Worm (Caenorhabditis elegans) whole organism, L4 larva: ENCODE measurements around the gene rnf-121.

Experiments used
- D1046.2 ChIP-seq: fragments of 200-800 bp; sonication (Bioruptor generic); IDR thresholded peaks from 2 replicates; pipeline ENCODE4 v1.3.6; 2022; ENCODE audit warnings: missing genetic modification characterization, missing compliant biosample characterization
- T20F7.1 ChIP-seq: fragments of 200-800 bp; sonication (Bioruptor generic); optimal IDR thresholded peaks from 2 replicates; lab custom pipeline; 2018; ENCODE audit warnings: mild to moderate bottlenecking, missing genetic modification characterization, missing compliant biosample characterization
- T26A8.4 ChIP-seq: fragments of 200-800 bp; sonication (Bioruptor generic); IDR thresholded peaks from 2 replicates; pipeline ENCODE4 v1.3.6; 2022; ENCODE audit warnings: missing genetic modification characterization, missing compliant biosample characterization
- Y5F2A.4 ChIP-seq: fragments of 200-800 bp; sonication (Bioruptor generic); optimal IDR thresholded peaks from 2 replicates; lab custom pipeline; 2018; ENCODE audit warnings: mild to moderate bottlenecking, missing genetic modification characterization, missing compliant biosample characterization
- ZK546.5 ChIP-seq, 2 experiments: sonication (generic microtip); optimal IDR thresholded peaks; 2 replicates each; lab custom pipeline; 2017; ENCODE audit warnings: missing biosample characterization in 2 of 2, missing genetic modification characterization in 2 of 2
- arid-1 ChIP-seq: fragments of 200-800 bp; sonication (Bioruptor generic); conservative IDR thresholded peaks from 2 replicates; pipeline ENCODE4 v1.3.6; 2022; ENCODE audit warnings: missing genetic modification reagents, missing genetic modification characterization, missing compliant biosample characterization
- ceh-44 ChIP-seq: fragments of 200-800 bp; sonication (Bioruptor generic); IDR thresholded peaks from 2 replicates; pipeline ENCODE4 v1.3.6; 2022; ENCODE audit warnings: missing genetic modification reagents, missing genetic modification characterization, missing compliant biosample characterization
- ceh-62 ChIP-seq: sonication (generic microtip); optimal IDR thresholded peaks from 2 replicates; lab custom pipeline; 2017; ENCODE audit warnings: missing biosample characterization, missing genetic modification characterization
- ces-1 ChIP-seq: fragments of 150-350 bp; sonication (generic microtip); optimal IDR thresholded peaks from 4 replicates; lab custom pipeline; 2014; ENCODE audit warnings: missing biosample characterization, missing genetic modification reagents, missing genetic modification characterization
- cey-2 ChIP-seq: sonication (generic microtip); optimal IDR thresholded peaks from 3 replicates; lab custom pipeline; 2017; ENCODE audit warnings: missing genetic modification characterization, mild to moderate bottlenecking, missing compliant biosample characterization, antibody characterized with exemption, borderline replicate concordance; ENCODE audit not compliant: insufficient read depth
- dmd-9 ChIP-seq: fragments of 200-800 bp; sonication (Bioruptor generic); IDR thresholded peaks from 2 replicates; pipeline ENCODE4 v1.3.6; 2022; ENCODE audit warnings: missing genetic modification reagents, missing genetic modification characterization, missing compliant biosample characterization
- dpl-1 ChIP-seq: fragments of 150-350 bp; optimal IDR thresholded peaks from 2 replicates; lab custom pipeline; 2014; ENCODE audit warnings: missing biosample characterization, missing genetic modification reagents, missing genetic modification characterization
- fkh-10 ChIP-seq: fragments of 150-350 bp; optimal IDR thresholded peaks from 2 replicates; lab custom pipeline; 2014; ENCODE audit warnings: missing biosample characterization, missing genetic modification reagents, missing genetic modification characterization
- gei-8 ChIP-seq: fragments of 200-800 bp; sonication (Bioruptor generic); optimal IDR thresholded peaks from 2 replicates; lab custom pipeline; 2018; ENCODE audit warnings: mild to moderate bottlenecking, missing genetic modification characterization, missing compliant biosample characterization
- hif-1 ChIP-seq, 2 experiments: sonication (generic microtip); optimal IDR thresholded peaks; 2 replicates each; lab custom pipeline; 2016 to 2017; ENCODE audit warnings: missing compliant biosample characterization in 2 of 2, missing genetic modification characterization in 2 of 2, missing genetic modification reagents in 2 of 2, missing genotype in 2 of 2, mild to moderate bottlenecking in 1 of 2
- hlh-30 ChIP-seq: sonication (generic microtip); optimal IDR thresholded peaks from 2 replicates; lab custom pipeline; 2017; ENCODE audit warnings: antibody characterized with exemption, mild to moderate bottlenecking, missing genetic modification characterization, missing compliant biosample characterization; ENCODE audit not compliant: insufficient read depth
- hmg-1.1 ChIP-seq: fragments of 200-800 bp; sonication (Bioruptor generic); IDR thresholded peaks from 2 replicates; pipeline ENCODE4 v1.3.6; 2022; ENCODE audit warnings: missing genetic modification reagents, missing genetic modification characterization, missing compliant biosample characterization
- lim-7 ChIP-seq: fragments of 200-800 bp; sonication (Bioruptor generic); IDR thresholded peaks from 2 replicates; pipeline ENCODE4 v1.3.6; 2022; ENCODE audit warnings: missing genetic modification characterization, missing compliant biosample characterization
- lin-38 ChIP-seq: fragments of 200-800 bp; sonication (Bioruptor generic); IDR thresholded peaks from 2 replicates; pipeline ENCODE4 v1.3.6; 2022; ENCODE audit warnings: missing genetic modification reagents, missing genetic modification characterization, missing compliant biosample characterization
- lir-3 ChIP-seq: sonication (generic microtip); optimal IDR thresholded peaks from 2 replicates; lab custom pipeline; 2016; ENCODE audit warnings: mild to moderate bottlenecking, missing genetic modification characterization, missing compliant biosample characterization
- lsy-2 ChIP-seq, 2 experiments: fragments of 150-350 bp in 1 of 2; sonication (generic microtip) in 1 of 2; optimal IDR thresholded peaks; 2 replicates each; lab custom pipeline; 2014 to 2017; ENCODE audit warnings: missing biosample characterization in 2 of 2, missing genetic modification characterization in 2 of 2
- madf-5 ChIP-seq, 2 experiments: fragments of 200-800 bp; sonication (Bioruptor generic); IDR thresholded peaks; 2 replicates each; pipeline ENCODE4 v1.3.6; 2022; ENCODE audit warnings: missing compliant biosample characterization in 2 of 2, missing genetic modification characterization in 2 of 2
- mdt-29 ChIP-seq: fragments of 200-800 bp; sonication (Bioruptor generic); IDR thresholded peaks from 2 replicates; pipeline ENCODE4 v1.3.6; 2022; ENCODE audit warnings: missing genetic modification reagents, missing genetic modification characterization, missing compliant biosample characterization
- mep-1 ChIP-seq: fragments of 150-350 bp; sonication (generic microtip); optimal IDR thresholded peaks from 3 replicates; lab custom pipeline; 2014; ENCODE audit warnings: missing biosample characterization, missing genetic modification characterization
- mxl-2 ChIP-seq: fragments of 200-800 bp; sonication (Bioruptor generic); conservative IDR thresholded peaks from 2 replicates; pipeline ENCODE4 v1.3.6; 2022; ENCODE audit warnings: missing genetic modification reagents, missing genetic modification characterization, missing compliant biosample characterization
- mxl-3 ChIP-seq: fragments of 200-800 bp; sonication (Bioruptor generic); optimal IDR thresholded peaks from 2 replicates; lab custom pipeline; 2018; ENCODE audit warnings: mild to moderate bottlenecking, missing genetic modification characterization, missing compliant biosample characterization
- nhr-111 ChIP-seq: fragments of 200-800 bp; sonication (Bioruptor generic); optimal IDR thresholded peaks from 2 replicates; lab custom pipeline; 2018; ENCODE audit warnings: mild to moderate bottlenecking, missing genetic modification characterization, missing compliant biosample characterization
- nhr-237 ChIP-seq: sonication (generic microtip); optimal IDR thresholded peaks from 2 replicates; lab custom pipeline; 2017; ENCODE audit warnings: missing biosample characterization, missing genetic modification characterization
- nhr-25 ChIP-seq: sonication (generic microtip); optimal IDR thresholded peaks from 2 replicates; lab custom pipeline; 2017; ENCODE audit warnings: missing genetic modification characterization, mild to moderate bottlenecking, missing compliant biosample characterization, antibody characterized with exemption, moderate library complexity, borderline replicate concordance; ENCODE audit not compliant: insufficient read depth
- nhr-28 ChIP-seq: fragments of 150-350 bp; optimal IDR thresholded peaks from 2 replicates; lab custom pipeline; 2014; ENCODE audit warnings: missing biosample characterization, missing genetic modification characterization
- pqm-1 ChIP-seq: sonication (generic microtip); optimal IDR thresholded peaks from 2 replicates; lab custom pipeline; 2017; ENCODE audit warnings: missing biosample characterization, missing genetic modification characterization
- set-16 ChIP-seq: fragments of 200-800 bp; sonication (Bioruptor generic); IDR thresholded peaks from 2 replicates; pipeline ENCODE4 v1.3.6; 2022; ENCODE audit warnings: missing genetic modification reagents, missing genetic modification characterization, missing compliant biosample characterization
- snpc-4 ChIP-seq: fragments of 150-350 bp; optimal IDR thresholded peaks from 2 replicates; lab custom pipeline; 2014; ENCODE audit warnings: missing biosample characterization, missing genetic modification characterization
- spr-1 ChIP-seq: sonication (generic microtip); optimal IDR thresholded peaks from 2 replicates; lab custom pipeline; 2016; ENCODE audit warnings: mild to moderate bottlenecking, missing genetic modification characterization, missing compliant biosample characterization
- spr-3 ChIP-seq: fragments of 200-800 bp; sonication (Bioruptor generic); optimal IDR thresholded peaks from 2 replicates; lab custom pipeline; 2018; ENCODE audit warnings: mild to moderate bottlenecking, missing genetic modification characterization, missing compliant biosample characterization
- tag-97 ChIP-seq: fragments of 200-800 bp; sonication (Bioruptor generic); IDR thresholded peaks from 2 replicates; pipeline ENCODE4 v1.3.6; 2022; ENCODE audit warnings: missing genetic modification characterization, missing compliant biosample characterization
- tra-1 ChIP-seq: fragments of 200-800 bp; sonication (Bioruptor generic); IDR thresholded peaks from 2 replicates; pipeline ENCODE4 v1.3.6; 2022; ENCODE audit warnings: missing genetic modification reagents, missing genetic modification characterization, missing compliant biosample characterization
- unc-39 ChIP-seq: sonication (generic microtip); optimal IDR thresholded peaks from 2 replicates; lab custom pipeline; 2017; ENCODE audit warnings: missing biosample characterization, missing genetic modification characterization
- unc-62 ChIP-seq, 3 experiments: fragments of 150-350 bp in 1 of 3; sonication (generic microtip); optimal IDR thresholded peaks in 2 of 3; peaks in 1 of 3; 1 replicate in 1 of 3; 2 replicates in 2 of 3; lab custom pipeline; 2014 to 2017; ENCODE audit warnings: missing biosample characterization in 3 of 3, missing genetic modification characterization in 3 of 3, missing genetic modification reagents in 3 of 3, missing genotype in 1 of 3
- zag-1 ChIP-seq: fragments of 150-350 bp; optimal IDR thresholded peaks from 2 replicates; lab custom pipeline; 2014; ENCODE audit warnings: missing biosample characterization, missing genetic modification characterization
- zip-11 ChIP-seq: fragments of 200-800 bp; sonication (Bioruptor generic); IDR thresholded peaks from 2 replicates; pipeline ENCODE4 v1.3.6; 2022; ENCODE audit warnings: missing genetic modification characterization, missing compliant biosample characterization

rnf-121 gene

DNA sequence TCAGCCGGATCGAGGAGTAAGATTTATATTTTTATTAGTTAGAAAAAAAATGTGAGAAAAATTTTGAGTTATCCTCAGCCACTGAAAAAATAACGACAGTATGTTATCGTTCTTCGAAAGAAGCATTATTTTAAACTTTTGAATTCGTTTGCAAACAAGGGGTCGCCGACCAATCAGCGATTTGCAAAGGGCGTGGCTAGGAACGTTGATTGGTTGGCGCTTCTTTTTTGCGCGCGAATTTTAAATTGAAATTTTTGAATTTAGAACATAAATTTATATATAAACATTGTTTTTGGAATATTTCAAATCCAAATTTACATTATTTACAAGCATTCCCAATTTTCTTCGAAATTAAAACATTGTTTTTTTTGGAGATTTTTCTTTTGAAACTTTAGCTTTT, 27.6 kb downstream of the rnf-121 start:
- no peak for TF ChIP-seq ceh-44 (GFP tag; lab: Robert Waterston, UW)
- TF ChIP-seq ZK546.5 (tag; optimal IDR thresholded peaks at IDR 0.05; lab: Kevin White, UChicago), result no peak
- TF ChIP-seq tag-97 (GFP tag; lab: Robert Waterston, UW), result no peak
- no peak for TF ChIP-seq zag-1 (tag; lab: Kevin White, UChicago)
- TF ChIP-seq ceh-62, result no peak
- no peak for TF ChIP-seq gei-8 (GFP tag; lab: Kevin White, UChicago)
- no peak for TF ChIP-seq lir-3 (tag; lab: Kevin White, UChicago)
- TF ChIP-seq mxl-2 (GFP tag; lab: Robert Waterston, UW), result no peak
- no peak for TF ChIP-seq dpl-1 (GFP tag; lab: Kevin White, UChicago)
- no peak for TF ChIP-seq hlh-30 (tag; lab: Kevin White, UChicago)
- no peak for TF ChIP-seq set-16 (GFP tag; lab: Robert Waterston, UW)
- no peak for TF ChIP-seq arid-1 (GFP tag; lab: Robert Waterston, UW)
- no peak for TF ChIP-seq mdt-29 (GFP tag; lab: Robert Waterston, UW)
- TF ChIP-seq T26A8.4 (GFP tag; lab: Robert Waterston, UW), result no peak
- no peak for TF ChIP-seq T20F7.1
- no peak for TF ChIP-seq zip-11 (GFP tag; lab: Robert Waterston, UW)

DNA sequence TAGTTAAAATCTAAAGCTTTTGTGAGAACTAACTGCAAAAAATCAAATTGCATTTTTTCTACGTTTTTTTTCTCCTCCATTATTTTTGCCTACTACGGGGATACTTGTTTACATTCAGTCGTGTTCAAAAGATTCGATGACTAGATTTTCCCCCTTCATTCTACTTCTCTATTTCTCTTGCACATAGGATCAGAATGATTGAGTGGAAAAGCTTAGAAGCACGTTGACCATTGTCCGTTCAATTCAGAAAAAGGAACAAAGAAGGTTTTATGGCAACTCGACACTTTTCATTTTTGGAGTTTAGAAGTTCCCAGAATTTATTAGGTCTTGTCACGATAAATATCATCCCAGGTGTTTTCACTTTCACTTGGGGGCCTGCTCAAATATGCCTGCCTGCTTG, 33.6 kb downstream of the rnf-121 start:
- TF ChIP-seq spr-1 (no peak), unc-62 (GFP tag; optimal IDR thresholded peaks at IDR 0.05 in 1 of 2; lab: Kevin White, UChicago) (peak in 1 of 2 experiments; percentile 66), unc-62 (tag; optimal IDR thresholded peaks at IDR 0.05; lab: Kevin White, UChicago) (no peak), hmg-1.1 (GFP tag; lab: Robert Waterston, UW) (no peak), nhr-111 (GFP tag; lab: Kevin White, UChicago) (no peak)

DNA sequence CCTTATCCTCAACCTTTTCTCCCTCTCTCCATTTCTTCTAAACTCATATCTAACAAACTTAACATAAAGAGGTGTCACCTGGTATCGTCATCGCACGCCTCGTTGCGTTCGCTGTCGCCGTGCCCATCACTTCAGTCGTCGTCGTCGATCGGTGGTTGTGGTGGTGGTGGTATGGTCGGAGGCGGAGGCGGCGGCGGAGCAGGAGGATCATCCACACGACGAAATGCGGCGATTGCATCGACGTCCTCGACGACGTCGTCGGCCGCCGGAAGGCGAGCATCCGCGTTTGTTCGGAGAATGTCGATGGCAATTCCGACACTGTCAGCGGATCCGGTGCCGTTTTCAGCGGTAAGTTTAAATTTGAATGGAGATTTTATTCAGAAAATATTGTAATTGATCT, 36.7 kb downstream of the rnf-121 start:
- TF ChIP-seq lsy-2 (tag; optimal IDR thresholded peaks at IDR 0.05; lab: Kevin White, UChicago) (no peak), snpc-4 (tag; lab: Kevin White, UChicago) (no peak), dmd-9 (no peak), nhr-28 (tag; lab: Kevin White, UChicago) (no peak), set-16 (GFP tag; lab: Robert Waterston, UW) (peak; percentile 93), nhr-237 (tag; lab: Kevin White, UChicago) (no peak), madf-5 (GFP tag; IDR thresholded peaks at IDR 0.05; lab: Robert Waterston, UW) (no peak)

DNA sequence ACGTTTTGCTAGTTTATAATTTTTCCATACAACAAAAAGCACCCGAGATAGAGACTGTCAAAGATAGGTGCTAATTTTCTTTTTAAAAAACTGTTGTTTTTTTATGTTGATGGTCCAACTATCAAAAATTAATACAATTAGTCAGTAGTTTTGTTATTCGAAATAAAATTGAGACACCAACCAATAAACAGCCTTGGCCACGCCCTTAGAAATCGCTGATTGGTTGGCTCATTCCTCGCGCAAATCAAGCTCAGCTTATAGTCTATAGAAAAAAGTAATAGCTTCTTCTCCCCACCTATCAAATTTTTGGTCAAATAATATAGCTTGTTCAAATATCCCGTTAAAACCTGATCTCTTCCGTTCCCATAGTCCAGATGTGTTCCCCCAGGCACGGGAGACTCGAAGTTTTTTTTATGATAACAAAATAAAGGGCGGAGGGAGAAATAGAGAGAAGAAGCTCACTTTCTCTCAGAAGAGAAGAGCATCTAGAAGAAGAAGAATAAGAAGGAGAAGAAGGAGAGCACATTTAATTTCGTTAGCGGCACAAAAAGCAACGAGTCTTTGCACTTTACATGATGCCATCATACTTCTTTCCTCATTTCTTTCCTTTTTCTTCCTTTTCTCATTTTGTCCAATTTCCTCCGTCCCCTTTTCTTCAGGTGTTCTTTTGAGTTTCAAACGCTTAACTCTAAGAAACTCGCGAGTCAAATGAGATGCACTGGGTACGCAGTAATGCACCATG, 38.8 kb downstream of the rnf-121 start:
- TF ChIP-seq ces-1 (GFP tag; lab: Kevin White, UChicago) (peak; percentile 67), cey-2 (tag; lab: Kevin White, UChicago) (no peak)

ce11 chrIII:4123900-4124299, 46.9 kb downstream of the rnf-121 start:
- TF ChIP-seq lim-7 (GFP tag; lab: Robert Waterston, UW) (no peak), fkh-10 (GFP tag; lab: Kevin White, UChicago) (peak; percentile 54)

DNA sequence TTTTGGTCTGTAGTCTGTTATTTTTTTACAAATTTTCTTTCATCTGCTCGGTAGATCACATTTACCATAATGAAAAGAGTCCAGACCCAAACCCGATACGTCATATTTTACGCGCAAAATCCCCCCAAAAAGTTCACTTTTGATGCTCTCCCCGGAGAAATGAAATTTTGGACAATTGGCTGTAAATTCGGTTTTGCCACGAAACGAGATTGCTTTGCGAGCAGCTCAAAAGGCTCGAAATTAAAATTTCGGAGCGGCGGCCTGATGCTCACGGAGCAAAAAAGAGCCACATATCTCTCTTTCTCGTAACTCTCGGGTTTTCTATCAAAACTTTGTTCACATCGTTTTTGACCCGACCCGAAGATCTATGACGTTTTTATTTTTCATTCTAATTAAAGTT, 47.5 kb downstream of the rnf-121 start:
- TF ChIP-seq nhr-25 (tag; lab: Kevin White, UChicago) (no peak), ceh-44 (GFP tag; lab: Robert Waterston, UW) (no peak), D1046.2 (GFP tag; lab: Robert Waterston, UW) (no peak), Y5F2A.4 (no peak), pqm-1 (tag; lab: Kevin White, UChicago) (no peak), hif-1 (tag; optimal IDR thresholded peaks at IDR 0.05; lab: Kevin White, UChicago) (no peak), spr-3 (no peak), mep-1 (tag; lab: Kevin White, UChicago) (no peak), tra-1 (GFP tag; lab: Robert Waterston, UW) (no peak), cey-2 (tag; lab: Kevin White, UChicago) (no peak), lin-38 (GFP tag; lab: Robert Waterston, UW) (no peak), unc-39 (no peak), mxl-3 (GFP tag; lab: Kevin White, UChicago) (no peak)
